Worm (Caenorhabditis elegans): ENCODE measurements around the gene Y5H2B.3.

The Y5H2B.3 gene

ce11 chrV:2149432-2149831 is 38.7 kb upstream of the Y5H2B.3 start, which contains the start of gene C45H4.21:
C45H4.21 (minus strand) TSS chrV:2149532.
- TF ChIP-seq R02D3.7 (tag; optimal IDR thresholded peaks at IDR 0.05): no peak
- TF ChIP-seq ama-1 (optimal IDR thresholded peaks at IDR 0.05): no peak
- no peak for TF ChIP-seq ztf-1 (GFP tag; conservative IDR thresholded peaks at IDR 0.05)
- TF ChIP-seq alr-1 (tag; optimal IDR thresholded peaks at IDR 0.05): no peak
- TF ChIP-seq nhr-11 (tag; optimal IDR thresholded peaks at IDR 0.05): no peak
- no peak for TF ChIP-seq zag-1 (tag; optimal IDR thresholded peaks at IDR 0.05)
- TF ChIP-seq crh-2 (tag; optimal IDR thresholded peaks at IDR 0.05): no peak
- TF ChIP-seq sem-4 (tag; optimal IDR thresholded peaks at IDR 0.05): no peak
- TF ChIP-seq mab-5 (tag; optimal IDR thresholded peaks at IDR 0.05): no peak
- no peak for TF ChIP-seq mdl-1 (tag; optimal IDR thresholded peaks at IDR 0.05)
- TF ChIP-seq F13H6.1 (tag; optimal IDR thresholded peaks at IDR 0.05): no peak
- TF ChIP-seq C34F6.9 (tag; optimal IDR thresholded peaks at IDR 0.05): no peak
- no peak for TF ChIP-seq ZK546.5 (tag; optimal IDR thresholded peaks at IDR 0.05)
- TF ChIP-seq Y55F3AM.14 (GFP tag; optimal IDR thresholded peaks at IDR 0.05): no peak
- TF ChIP-seq aly-2 (tag; optimal IDR thresholded peaks at IDR 0.05): no peak
- TF ChIP-seq nhr-129 (tag; optimal IDR thresholded peaks at IDR 0.05): no peak
- TF ChIP-seq unc-55 (GFP tag; optimal IDR thresholded peaks at IDR 0.05): no peak
- no peak for TF ChIP-seq ztf-11 (tag; optimal IDR thresholded peaks at IDR 0.05)

- no peak for TF ChIP-seq nhr-6 (tag; optimal IDR thresholded peaks at IDR 0.05)
- TF ChIP-seq nhr-129 (tag; optimal IDR thresholded peaks at IDR 0.05): no peak
- TF ChIP-seq C34F6.9 (tag; optimal IDR thresholded peaks at IDR 0.05): no peak
- TF ChIP-seq lin-11 (tag; optimal IDR thresholded peaks at IDR 0.05): no peak
- TF ChIP-seq nhr-77 (tag; optimal IDR thresholded peaks at IDR 0.05): no peak
- no peak for TF ChIP-seq lsy-2 (tag; optimal IDR thresholded peaks at IDR 0.05)
- TF ChIP-seq zag-1 (tag; optimal IDR thresholded peaks at IDR 0.05): no peak
- no peak for TF ChIP-seq peb-1 (tag; optimal IDR thresholded peaks at IDR 0.05)
- TF ChIP-seq unc-62 (GFP tag; optimal IDR thresholded peaks at IDR 0.05): no peak
Measured at ce11 chrV:2150876-2151275, 37.2 kb upstream of the Y5H2B.3 start, which contains the start of gene C45H4.13. C45H4.13 (minus strand) TSS chrV:2150976.

ce11 chrV:2151458-2151857 is 36.6 kb upstream of the Y5H2B.3 start, which contains the start of gene srbc-24:
srbc-24 (plus strand) TSS chrV:2151758.
- TF ChIP-seq mbf-1 (tag; optimal IDR thresholded peaks at IDR 0.05): no peak
- no peak for TF ChIP-seq blmp-1 (tag; optimal IDR thresholded peaks at IDR 0.05; ENCODE audit: insufficient read depth)
- no peak for TF ChIP-seq fos-1 (tag; optimal IDR thresholded peaks at IDR 0.05)
- no peak for TF ChIP-seq ZK546.5 (tag; optimal IDR thresholded peaks at IDR 0.05)
- TF ChIP-seq zag-1 (tag; optimal IDR thresholded peaks at IDR 0.05): no peak
- TF ChIP-seq nhr-25 (tag; optimal IDR thresholded peaks at IDR 0.05): no peak

ce11 chrV:2153274-2153673 is 34.8 kb upstream of the Y5H2B.3 start, which contains the start of gene srbc-23:
srbc-23 (plus strand) TSS chrV:2153574.
- TF ChIP-seq lsy-2 (tag; optimal IDR thresholded peaks at IDR 0.05) (no peak), snpc-4 (tag; optimal IDR thresholded peaks at IDR 0.05) (no peak), nhr-77 (tag; optimal IDR thresholded peaks at IDR 0.05) (no peak), ztf-1 (GFP tag; conservative IDR thresholded peaks at IDR 0.05) (no peak), nhr-129 (tag; optimal IDR thresholded peaks at IDR 0.05) (no peak), F13H6.1 (tag; optimal IDR thresholded peaks at IDR 0.05) (no peak), nhr-237 (tag; optimal IDR thresholded peaks at IDR 0.05) (no peak)

ce11 chrV:2155232-2155631 is 32.9 kb upstream of the Y5H2B.3 start, which contains the start of gene srbc-21:
srbc-21 (plus strand) TSS chrV:2155532.
- TF ChIP-seq elt-1 (tag; optimal IDR thresholded peaks at IDR 0.05) (no peak), nhr-12 (tag; optimal IDR thresholded peaks at IDR 0.05) (no peak), crh-2 (tag; optimal IDR thresholded peaks at IDR 0.05) (no peak), nhr-23 (tag; optimal IDR thresholded peaks at IDR 0.05) (no peak), Y55F3AM.14 (GFP tag; optimal IDR thresholded peaks at IDR 0.05) (no peak), snpc-4 (tag; optimal IDR thresholded peaks at IDR 0.05) (no peak), fos-1 (tag; optimal IDR thresholded peaks at IDR 0.05) (no peak), nhr-10 (tag; optimal IDR thresholded peaks at IDR 0.05) (no peak)

- TF ChIP-seq mab-5 (tag; optimal IDR thresholded peaks at IDR 0.05) (no peak), sma-3 (GFP tag; optimal IDR thresholded peaks at IDR 0.05) (no peak), mbf-1 (tag; optimal IDR thresholded peaks at IDR 0.05) (no peak), lin-39 (tag; optimal IDR thresholded peaks at IDR 0.05) (no peak), Y55F3AM.14 (GFP tag; optimal IDR thresholded peaks at IDR 0.05) (no peak), nhr-12 (tag; optimal IDR thresholded peaks at IDR 0.05) (no peak), nhr-237 (tag; optimal IDR thresholded peaks at IDR 0.05) (no peak), lin-11 (tag; optimal IDR thresholded peaks at IDR 0.05) (no peak), ztf-4 (tag; optimal IDR thresholded peaks at IDR 0.05) (no peak), unc-62 (GFP tag; optimal IDR thresholded peaks at IDR 0.05) (no peak), nhr-25 (tag; optimal IDR thresholded peaks at IDR 0.05) (no peak), nhr-10 (tag; optimal IDR thresholded peaks at IDR 0.05) (no peak), snpc-4 (tag; optimal IDR thresholded peaks at IDR 0.05) (no peak), peb-1 (tag; optimal IDR thresholded peaks at IDR 0.05) (no peak), crh-2 (tag; optimal IDR thresholded peaks at IDR 0.05) (no peak)
Measured at ce11 chrV:2156830-2157229, 31.3 kb upstream of the Y5H2B.3 start, which contains the start of gene srbc-22. srbc-22 (plus strand) TSS chrV:2157130.

Measured in whole organism, L2 larva.